Worm (Caenorhabditis elegans): ENCODE data around the gene dct-11.

dct-11 gene

ce11 chrX:5839143-5839542 lies 435 bp downstream of the dct-11 start:
- no peak for TF ChIP-seq pqm-1 (tag; optimal IDR thresholded peaks at IDR 0.05)
- TF ChIP-seq fkh-2 (tag; optimal IDR thresholded peaks at IDR 0.05) = no peak
- peak; percentile 90 for TF ChIP-seq pha-4 (tag; optimal IDR thresholded peaks at IDR 0.05)
- no peak for TF ChIP-seq ceh-9 (tag; optimal IDR thresholded peaks at IDR 0.05)
- TF ChIP-seq nhr-77 (tag; optimal IDR thresholded peaks at IDR 0.05) = no peak
- TF ChIP-seq jun-1 (tag; optimal IDR thresholded peaks at IDR 0.05) = no peak
- no peak for TF ChIP-seq nhr-12 (tag; optimal IDR thresholded peaks at IDR 0.05)
- no peak for TF ChIP-seq nhr-76 (tag; optimal IDR thresholded peaks at IDR 0.05)
- no peak for TF ChIP-seq R02D3.7 (tag; optimal IDR thresholded peaks at IDR 0.05)
- no peak for TF ChIP-seq eor-1 (tag; optimal IDR thresholded peaks at IDR 0.05)
- TF ChIP-seq elt-2 (tag; optimal IDR thresholded peaks at IDR 0.05) = no peak
- TF ChIP-seq fkh-10 (GFP tag; optimal IDR thresholded peaks at IDR 0.05) = no peak
- TF ChIP-seq mml-1 (tag; optimal IDR thresholded peaks at IDR 0.05) = no peak
- no peak for TF ChIP-seq unc-39 (tag; optimal IDR thresholded peaks at IDR 0.05)
- TF ChIP-seq ceh-28 (tag; optimal IDR thresholded peaks at IDR 0.05) = peak; percentile 63
- TF ChIP-seq lin-39 (tag; optimal IDR thresholded peaks at IDR 0.05) = no peak

- peak; percentile 14 for TF ChIP-seq nhr-11 (tag; optimal IDR thresholded peaks at IDR 0.05)
- TF ChIP-seq zag-1 (tag; optimal IDR thresholded peaks at IDR 0.05) = no peak
- TF ChIP-seq nfya-1 (tag; optimal IDR thresholded peaks at IDR 0.05; ENCODE audit: insufficient read depth) = peak; percentile 24
- TF ChIP-seq egl-5 (tag; optimal IDR thresholded peaks at IDR 0.05) = peak; percentile 23
- no peak for TF ChIP-seq skn-1 (tag; optimal IDR thresholded peaks at IDR 0.05)
These were observed 2.5 kb downstream of the dct-11 start for ce11 chrX:5837035-5837434.

- no peak for TF ChIP-seq sea-2 (GFP tag; optimal IDR thresholded peaks at IDR 0.05)
- no peak for TF ChIP-seq aly-2 (tag; optimal IDR thresholded peaks at IDR 0.05)
- TF ChIP-seq eor-1 (tag; optimal IDR thresholded peaks at IDR 0.05) = no peak
These were observed 3.1 kb downstream of the dct-11 start for ce11 chrX:5836527-5836926.

- TF ChIP-seq elt-3 (tag; optimal IDR thresholded peaks at IDR 0.05) = no peak
- TF ChIP-seq nhr-237 (tag; optimal IDR thresholded peaks at IDR 0.05) = no peak
- TF ChIP-seq hmg-11 (tag; optimal IDR thresholded peaks at IDR 0.05) = no peak
- TF ChIP-seq ceh-9 (tag; optimal IDR thresholded peaks at IDR 0.05) = no peak
- no peak for TF ChIP-seq unc-39 (tag; optimal IDR thresholded peaks at IDR 0.05)
- TF ChIP-seq ceh-16 (tag; optimal IDR thresholded peaks at IDR 0.05) = no peak
- TF ChIP-seq pha-4 (tag; optimal IDR thresholded peaks at IDR 0.05) = peak; percentile 17
- peak; percentile 87 for TF ChIP-seq nhr-23 (tag; optimal IDR thresholded peaks at IDR 0.05)
- TF ChIP-seq ZK546.5 (tag; optimal IDR thresholded peaks at IDR 0.05) = no peak
- TF ChIP-seq nhr-12 (tag; optimal IDR thresholded peaks at IDR 0.05) = no peak
- TF ChIP-seq egl-5 (tag; optimal IDR thresholded peaks at IDR 0.05) = no peak
- TF ChIP-seq ceh-28 (tag; optimal IDR thresholded peaks at IDR 0.05) = peak; percentile 36
- no peak for TF ChIP-seq nhr-67 (tag; optimal IDR thresholded peaks at IDR 0.05)
- peak; percentile 64 for TF ChIP-seq elt-2 (tag; optimal IDR thresholded peaks at IDR 0.05)
- TF ChIP-seq R02D3.7 (tag; optimal IDR thresholded peaks at IDR 0.05) = no peak
- TF ChIP-seq nhr-76 (tag; optimal IDR thresholded peaks at IDR 0.05) = no peak
- TF ChIP-seq aly-2 (tag; optimal IDR thresholded peaks at IDR 0.05) = no peak
- TF ChIP-seq lin-15B (tag; optimal IDR thresholded peaks at IDR 0.05) = no peak
- no peak for TF ChIP-seq sea-2 (GFP tag; optimal IDR thresholded peaks at IDR 0.05)
- TF ChIP-seq mml-1 (tag; optimal IDR thresholded peaks at IDR 0.05) = no peak
- TF ChIP-seq egl-27 (tag; optimal IDR thresholded peaks at IDR 0.05) = no peak
- TF ChIP-seq ztf-4 (tag; optimal IDR thresholded peaks at IDR 0.05) = no peak
- no peak for TF ChIP-seq skn-1 (tag; optimal IDR thresholded peaks at IDR 0.05)
- no peak for TF ChIP-seq lin-39 (tag; optimal IDR thresholded peaks at IDR 0.05)
- no peak for TF ChIP-seq jun-1 (tag; optimal IDR thresholded peaks at IDR 0.05)
- TF ChIP-seq zag-1 (tag; optimal IDR thresholded peaks at IDR 0.05) = no peak
- TF ChIP-seq pqm-1 (tag; optimal IDR thresholded peaks at IDR 0.05) = peak; percentile 81
- no peak for TF ChIP-seq snpc-4 (tag; optimal IDR thresholded peaks at IDR 0.05)
- TF ChIP-seq ceh-82 (tag; optimal IDR thresholded peaks at IDR 0.05) = no peak
- TF ChIP-seq tbx-2 (tag; optimal IDR thresholded peaks at IDR 0.05) = no peak
- TF ChIP-seq lsy-12 (tag; optimal IDR thresholded peaks at IDR 0.05) = no peak
- TF ChIP-seq mdl-1 (tag; optimal IDR thresholded peaks at IDR 0.05) = no peak
- peak; percentile 79 for TF ChIP-seq nhr-25 (tag; optimal IDR thresholded peaks at IDR 0.05)
These were observed 4.7 kb downstream of the dct-11 start, which contains the start of gene F13D11.4 for ce11 chrX:5834581-5835481. TSS of gene F13D11.4 (minus strand) at chrX:5834805.

Data from whole organism, L3 larva.